Worm (Caenorhabditis elegans) whole organism, L4 larva: ENCODE measurements around the gene pnn-1.
A peak's percentile ranks its signal among the peaks of the same experiment; 100 is the strongest.

Experiments used
- D1046.2 ChIP-seq: fragments of 200-800 bp; sonication (Bioruptor generic); IDR thresholded peaks from 2 replicates; pipeline ENCODE4 v1.3.6; 2022; ENCODE audit warnings: missing genetic modification characterization, missing compliant biosample characterization
- T20F7.1 ChIP-seq: fragments of 200-800 bp; sonication (Bioruptor generic); optimal IDR thresholded peaks from 2 replicates; lab custom pipeline; 2018; ENCODE audit warnings: mild to moderate bottlenecking, missing genetic modification characterization, missing compliant biosample characterization
- Y5F2A.4 ChIP-seq: fragments of 200-800 bp; sonication (Bioruptor generic); optimal IDR thresholded peaks from 2 replicates; lab custom pipeline; 2018; ENCODE audit warnings: mild to moderate bottlenecking, missing genetic modification characterization, missing compliant biosample characterization
- Y75B8A.6 ChIP-seq: fragments of 200-800 bp; sonication (Bioruptor generic); IDR thresholded peaks from 2 replicates; pipeline ENCODE4 v1.3.6; 2022; ENCODE audit warnings: missing genetic modification reagents, missing genetic modification characterization, missing compliant biosample characterization
- aha-1 ChIP-seq: fragments of 150-350 bp; peaks from one replicate; lab custom pipeline; 2014; ENCODE audit warnings: missing biosample characterization, missing genetic modification characterization
- ceh-28 ChIP-seq: fragments of 150-350 bp; optimal IDR thresholded peaks from 2 replicates; lab custom pipeline; 2014; ENCODE audit warnings: missing biosample characterization, missing genetic modification reagents, missing genetic modification characterization
- ceh-32 ChIP-seq: sonication (generic microtip); optimal IDR thresholded peaks from 2 replicates; lab custom pipeline; 2016; ENCODE audit warnings: mild to moderate bottlenecking, missing genetic modification characterization, missing compliant biosample characterization; ENCODE audit not compliant: poor library complexity
- ceh-44 ChIP-seq: fragments of 200-800 bp; sonication (Bioruptor generic); IDR thresholded peaks from 2 replicates; pipeline ENCODE4 v1.3.6; 2022; ENCODE audit warnings: missing genetic modification reagents, missing genetic modification characterization, missing compliant biosample characterization
- ceh-82 ChIP-seq: sonication (generic microtip); optimal IDR thresholded peaks from 2 replicates; lab custom pipeline; 2017; ENCODE audit warnings: missing biosample characterization, missing genetic modification characterization
- daf-12 ChIP-seq: fragments of 150-350 bp; optimal IDR thresholded peaks from 2 replicates; lab custom pipeline; 2014; ENCODE audit warnings: missing biosample characterization, missing genetic modification reagents, missing genetic modification characterization
- daf-16 ChIP-seq, 3 experiments: sonication (generic microtip); optimal IDR thresholded peaks; 2 replicates each; lab custom pipeline; 2016 to 2017; ENCODE audit warnings: missing genetic modification characterization in 3 of 3, missing genetic modification reagents in 3 of 3, mild to moderate bottlenecking in 2 of 3, missing compliant biosample characterization in 2 of 3, missing biosample characterization in 1 of 3, moderate library complexity in 1 of 3
- dmd-6 ChIP-seq: fragments of 200-800 bp; sonication (Bioruptor generic); IDR thresholded peaks from 2 replicates; pipeline ENCODE4 v1.3.6; 2022; ENCODE audit warnings: missing genetic modification reagents, missing genetic modification characterization, missing compliant biosample characterization
- dmd-8 ChIP-seq: fragments of 200-800 bp; sonication (Bioruptor generic); IDR thresholded peaks from 2 replicates; pipeline ENCODE4 v1.3.6; 2022; ENCODE audit warnings: missing genetic modification characterization, missing compliant biosample characterization
- duxl-1 ChIP-seq: sonication (generic microtip); optimal IDR thresholded peaks from 2 replicates; lab custom pipeline; 2016; ENCODE audit warnings: mild to moderate bottlenecking, missing genetic modification characterization, moderate library complexity, missing compliant biosample characterization; ENCODE audit not compliant: poor library complexity
- dve-1 ChIP-seq: sonication (generic microtip); optimal IDR thresholded peaks from 2 replicates; lab custom pipeline; 2017; ENCODE audit warnings: antibody characterized with exemption, mild to moderate bottlenecking, missing genetic modification characterization, missing compliant biosample characterization; ENCODE audit not compliant: insufficient read depth
- egl-43 ChIP-seq: fragments of 200-800 bp; sonication (Bioruptor generic); IDR thresholded peaks from 2 replicates; pipeline ENCODE4 v1.3.6; 2022; ENCODE audit warnings: missing genetic modification reagents, missing genetic modification characterization, missing compliant biosample characterization
- hlh-11 ChIP-seq: fragments of 200-800 bp; sonication (Bioruptor generic); optimal IDR thresholded peaks from 2 replicates; lab custom pipeline; 2018; ENCODE audit warnings: mild to moderate bottlenecking, missing genetic modification characterization, missing compliant biosample characterization
- hlh-30 ChIP-seq: sonication (generic microtip); optimal IDR thresholded peaks from 2 replicates; lab custom pipeline; 2017; ENCODE audit warnings: antibody characterized with exemption, mild to moderate bottlenecking, missing genetic modification characterization, missing compliant biosample characterization; ENCODE audit not compliant: insufficient read depth
- lim-7 ChIP-seq: fragments of 200-800 bp; sonication (Bioruptor generic); IDR thresholded peaks from 2 replicates; pipeline ENCODE4 v1.3.6; 2022; ENCODE audit warnings: missing genetic modification characterization, missing compliant biosample characterization
- lin-1 ChIP-seq: fragments of 200-800 bp; sonication (Bioruptor generic); IDR thresholded peaks from 2 replicates; pipeline ENCODE4 v1.3.6; 2022; ENCODE audit warnings: missing genetic modification reagents, missing genetic modification characterization, missing compliant biosample characterization
- lin-29 ChIP-seq: fragments of 200-800 bp; sonication (Bioruptor generic); IDR thresholded peaks from 2 replicates; pipeline ENCODE4 v1.3.6; 2022; ENCODE audit warnings: missing genetic modification reagents, missing genetic modification characterization, missing compliant biosample characterization
- mdl-1 ChIP-seq, 2 experiments: fragments of 150-350 bp in 1 of 2; sonication (generic microtip) in 1 of 2; optimal IDR thresholded peaks; 2 replicates each; lab custom pipeline; 2014 to 2017; ENCODE audit warnings: missing biosample characterization in 2 of 2, missing genetic modification characterization in 2 of 2
- mdt-29 ChIP-seq: fragments of 200-800 bp; sonication (Bioruptor generic); IDR thresholded peaks from 2 replicates; pipeline ENCODE4 v1.3.6; 2022; ENCODE audit warnings: missing genetic modification reagents, missing genetic modification characterization, missing compliant biosample characterization
- mep-1 ChIP-seq: fragments of 150-350 bp; sonication (generic microtip); optimal IDR thresholded peaks from 3 replicates; lab custom pipeline; 2014; ENCODE audit warnings: missing biosample characterization, missing genetic modification characterization
- mxl-3 ChIP-seq: fragments of 200-800 bp; sonication (Bioruptor generic); optimal IDR thresholded peaks from 2 replicates; lab custom pipeline; 2018; ENCODE audit warnings: mild to moderate bottlenecking, missing genetic modification characterization, missing compliant biosample characterization
- nhr-102 ChIP-seq: sonication (generic microtip); optimal IDR thresholded peaks from 2 replicates; lab custom pipeline; 2016; ENCODE audit warnings: mild to moderate bottlenecking, missing genetic modification characterization, moderate library complexity, missing compliant biosample characterization
- nhr-28 ChIP-seq: fragments of 150-350 bp; optimal IDR thresholded peaks from 2 replicates; lab custom pipeline; 2014; ENCODE audit warnings: missing biosample characterization, missing genetic modification characterization
- nhr-6 ChIP-seq: fragments of 150-350 bp; optimal IDR thresholded peaks from 2 replicates; lab custom pipeline; 2014; ENCODE audit warnings: missing biosample characterization, missing genetic modification characterization
- nhr-77 ChIP-seq: fragments of 150-350 bp; optimal IDR thresholded peaks from 2 replicates; lab custom pipeline; 2014; ENCODE audit warnings: missing biosample characterization, missing genetic modification characterization
- php-3 ChIP-seq: fragments of 200-800 bp; sonication (Bioruptor generic); IDR thresholded peaks from 2 replicates; pipeline ENCODE4 v1.3.6; 2022; ENCODE audit warnings: missing genetic modification reagents, missing genetic modification characterization, missing compliant biosample characterization
- pqm-1 ChIP-seq: sonication (generic microtip); optimal IDR thresholded peaks from 2 replicates; lab custom pipeline; 2017; ENCODE audit warnings: missing biosample characterization, missing genetic modification characterization
- skn-1 ChIP-seq: fragments of 150-350 bp; optimal IDR thresholded peaks from 2 replicates; lab custom pipeline; 2014; ENCODE audit warnings: missing biosample characterization, missing genetic modification characterization
- spr-1 ChIP-seq: sonication (generic microtip); optimal IDR thresholded peaks from 2 replicates; lab custom pipeline; 2016; ENCODE audit warnings: mild to moderate bottlenecking, missing genetic modification characterization, missing compliant biosample characterization
- unc-62 ChIP-seq, 3 experiments: fragments of 150-350 bp in 1 of 3; sonication (generic microtip); optimal IDR thresholded peaks in 2 of 3; peaks in 1 of 3; 1 replicate in 1 of 3; 2 replicates in 2 of 3; lab custom pipeline; 2014 to 2017; ENCODE audit warnings: missing biosample characterization in 3 of 3, missing genetic modification characterization in 3 of 3, missing genetic modification reagents in 3 of 3, missing genotype in 1 of 3
- zfp-3 ChIP-seq: fragments of 200-800 bp; sonication (Bioruptor generic); conservative IDR thresholded peaks from 2 replicates; pipeline ENCODE4 v1.3.6; 2022; ENCODE audit warnings: missing genetic modification reagents, missing genetic modification characterization, missing compliant biosample characterization
- ztf-7 ChIP-seq: fragments of 150-350 bp; optimal IDR thresholded peaks from 2 replicates; lab custom pipeline; 2014; ENCODE audit warnings: missing biosample characterization, missing genetic modification characterization

The pnn-1 gene

ce11 chrV:12970575-12971160, at the start of gene pnn-1 (continued):
- TF ChIP-seq ceh-32 (tag; lab: Kevin White, UChicago) (no peak), mep-1 (tag; lab: Kevin White, UChicago) (peak; percentile 19), mdl-1 (tag; optimal IDR thresholded peaks at IDR 0.05; lab: Kevin White, UChicago) (no peak), spr-1 (tag; lab: Kevin White, UChicago) (no peak)

DNA sequence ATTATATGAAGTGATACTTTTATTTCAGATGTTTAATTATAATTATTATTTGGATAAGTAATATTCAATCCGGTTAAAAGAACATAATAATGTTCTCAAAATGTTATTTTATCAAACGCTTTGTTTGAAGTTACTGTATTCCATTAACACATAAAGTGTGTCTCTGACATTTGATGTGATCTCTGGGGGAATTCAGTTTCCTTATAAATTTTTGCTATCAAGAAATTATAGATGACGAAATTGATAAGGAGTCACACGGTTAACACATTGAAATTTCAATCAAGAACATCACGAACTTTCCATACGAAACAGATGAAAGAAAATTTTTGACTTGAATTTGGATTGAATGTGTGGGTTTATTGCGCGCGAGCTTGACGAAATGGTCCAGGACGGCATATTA, 49.2 kb upstream of the pnn-1 start:
- TF ChIP-seq ztf-7 (tag; lab: Kevin White, UChicago) (peak; percentile 31), Y75B8A.6 (no peak), egl-43 (no peak), dve-1 (tag; lab: Kevin White, UChicago) (peak; percentile 61), daf-16 (GFP tag; optimal IDR thresholded peaks at IDR 0.05; lab: Kevin White, UChicago) (no peak), daf-16 (tag; optimal IDR thresholded peaks at IDR 0.05; lab: Kevin White, UChicago) (peak; percentile 68), hlh-30 (tag; lab: Kevin White, UChicago) (peak; percentile 54), nhr-6 (peak; percentile 48), unc-62 (GFP tag; optimal IDR thresholded peaks at IDR 0.05 in 1 of 2; lab: Kevin White, UChicago) (peak in 1 of 2 experiments; percentile 63), unc-62 (tag; optimal IDR thresholded peaks at IDR 0.05; lab: Kevin White, UChicago) (no peak), mxl-3 (peak; percentile 37), pqm-1 (tag; lab: Kevin White, UChicago) (peak; percentile 76), daf-12 (tag; lab: Kevin White, UChicago) (no peak), nhr-28 (tag; lab: Kevin White, UChicago) (peak; percentile 87), nhr-77 (tag; lab: Kevin White, UChicago) (peak; percentile 25), dmd-6 (GFP tag; lab: Robert Waterston, UW) (peak; percentile 88), php-3 (GFP tag; lab: Robert Waterston, UW) (peak; percentile 52; the same call in 1 of the 2 replicates), hlh-11 (tag; lab: Kevin White, UChicago) (peak; percentile 76)

ce11 chrV:12922308-12922707, 48.6 kb upstream of the pnn-1 start, which contains the start of gene dhrs-4:
Gene dhrs-4, plus strand, starts transcription at chrV:12922608.
- TF ChIP-seq nhr-28 (tag; lab: Kevin White, UChicago) (peak; percentile 64), nhr-6 (peak; percentile 6), ceh-44 (GFP tag; lab: Robert Waterston, UW) (no peak), lin-1 (GFP tag; lab: Robert Waterston, UW) (no peak), ceh-82 (tag; lab: Kevin White, UChicago) (no peak), daf-16 (GFP tag; optimal IDR thresholded peaks at IDR 0.05; lab: Kevin White, UChicago) (no peak), daf-16 (tag; optimal IDR thresholded peaks at IDR 0.05; lab: Kevin White, UChicago) (peak; percentile 36), ceh-28 (tag; lab: Kevin White, UChicago) (no peak), lin-29 (no peak), aha-1 (tag; lab: Kevin White, UChicago) (peak; percentile 61)

DNA sequence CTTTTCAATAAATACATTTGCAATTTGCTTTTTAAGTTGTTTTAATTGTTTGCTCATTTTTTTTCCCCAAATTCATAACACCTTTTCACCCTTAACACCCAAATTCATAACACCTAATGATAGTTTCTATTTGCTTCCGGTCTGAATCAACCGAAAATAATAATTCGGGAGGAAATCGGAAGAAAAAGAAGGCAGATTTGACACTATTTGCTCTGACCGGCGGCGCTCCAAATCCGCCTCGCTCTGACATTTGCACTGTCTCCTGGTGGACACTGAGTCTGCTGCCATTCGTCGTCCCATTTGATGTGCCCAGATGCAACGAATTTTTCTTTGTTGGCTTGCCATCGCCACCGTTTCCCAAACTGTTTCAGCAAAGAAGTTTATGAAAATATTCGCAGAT, 46.8 kb upstream of the pnn-1 start, which contains the start of gene pqn-67:
TSS of gene pqn-67 (plus strand) at position 301 of the 400 bp plus-strand sequence.
- no peak for TF ChIP-seq Y5F2A.4 (GFP tag; lab: Kevin White, UChicago)
- no peak for TF ChIP-seq ceh-44 (GFP tag; lab: Robert Waterston, UW)
- TF ChIP-seq mdt-29: no peak
- TF ChIP-seq duxl-1: no peak
- 0 out of 2 replicates have a peak, but pooled peaks have one; percentile 17 for TF ChIP-seq zfp-3 (GFP tag; lab: Robert Waterston, UW)
- no peak for TF ChIP-seq ceh-28 (tag; lab: Kevin White, UChicago)
- no peak for TF ChIP-seq T20F7.1
- no peak for TF ChIP-seq lim-7
- no peak for TF ChIP-seq lin-29
- 0 out of 2 replicates have a peak, but pooled peaks have one; percentile 29 for TF ChIP-seq dmd-8 (GFP tag; lab: Robert Waterston, UW)
- TF ChIP-seq nhr-102 (tag; lab: Kevin White, UChicago): no peak
- no peak for TF ChIP-seq skn-1 (tag; lab: Kevin White, UChicago)
- no peak for TF ChIP-seq D1046.2 (GFP tag; lab: Robert Waterston, UW)
